Worm (Caenorhabditis elegans) whole organism, L1 larva: Measurements from ENCODE around the gene Y51B9A.9.

ENCODE experiments used
- C04F5.9 ChIP-seq: sonication (generic microtip); optimal IDR thresholded peaks from 2 replicates; lab custom pipeline; 2016; ENCODE audit warnings: missing genetic modification characterization, missing compliant biosample characterization
- Y116A8C.19 ChIP-seq: sonication (generic microtip); optimal IDR thresholded peaks from 2 replicates; lab custom pipeline; 2016; ENCODE audit warnings: missing compliant biosample characterization, missing genetic modification characterization, borderline replicate concordance
- aly-2 ChIP-seq: fragments of 150-350 bp; optimal IDR thresholded peaks from 2 replicates; lab custom pipeline; 2014; ENCODE audit warnings: missing biosample characterization, missing genetic modification characterization
- elt-2 ChIP-seq: sonication (generic microtip); optimal IDR thresholded peaks from 2 replicates; lab custom pipeline; 2016; ENCODE audit warnings: missing genetic modification characterization, mild to moderate bottlenecking, inconsistent platforms, missing compliant biosample characterization, missing genetic modification reagents
- fkh-10 ChIP-seq: sonication (generic microtip); optimal IDR thresholded peaks from 2 replicates; lab custom pipeline; 2017; ENCODE audit warnings: missing biosample characterization, missing genetic modification reagents, missing genetic modification characterization
- grh-1 ChIP-seq: fragments of 200-800 bp; sonication (Bioruptor generic); IDR thresholded peaks from 2 replicates; pipeline ENCODE4 v1.3.6; 2022; ENCODE audit warnings: missing genetic modification reagents, missing genetic modification characterization, missing compliant biosample characterization
- lin-15B ChIP-seq: fragments of 150-350 bp; sonication (generic microtip); optimal IDR thresholded peaks from 3 replicates; lab custom pipeline; 2014; ENCODE audit warnings: missing biosample characterization, missing genetic modification characterization
- nhr-71 ChIP-seq: sonication (generic microtip); optimal IDR thresholded peaks from 2 replicates; lab custom pipeline; 2016; ENCODE audit warnings: mild to moderate bottlenecking, missing genetic modification characterization, moderate library complexity, missing compliant biosample characterization
- nhr-76 ChIP-seq: sonication (generic microtip); optimal IDR thresholded peaks from 2 replicates; lab custom pipeline; 2017; ENCODE audit warnings: missing biosample characterization, missing genetic modification characterization
- nhr-90 ChIP-seq: sonication (generic microtip); optimal IDR thresholded peaks from 2 replicates; lab custom pipeline; 2016; ENCODE audit warnings: mild to moderate bottlenecking, missing genetic modification characterization, missing compliant biosample characterization; ENCODE audit not compliant: poor library complexity
- pqm-1 ChIP-seq: sonication (generic microtip); optimal IDR thresholded peaks from 3 replicates; lab custom pipeline; 2017; ENCODE audit warnings: missing biosample characterization, missing genetic modification characterization

DNA sequence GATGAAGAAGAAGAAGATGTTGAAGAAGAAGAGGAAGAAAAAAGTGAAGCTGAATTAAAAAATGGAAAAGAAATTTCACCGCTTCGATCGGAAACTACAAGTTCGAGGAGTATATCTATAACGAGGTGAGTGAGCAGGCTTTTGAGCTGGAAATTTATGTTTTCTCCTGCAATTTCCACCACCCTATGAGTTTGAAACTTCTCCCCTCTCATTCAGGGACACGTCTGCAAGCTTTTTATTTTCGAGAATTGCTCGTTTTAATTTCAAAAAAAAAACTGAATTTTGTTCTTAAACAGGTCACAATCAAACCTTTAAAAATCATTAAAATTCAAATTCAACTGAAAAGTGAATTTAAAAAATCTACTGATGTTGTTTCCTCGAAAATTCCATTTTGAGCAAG lies 35.1 kb downstream of the Y51B9A.9 start:
- TF ChIP-seq aly-2 (no peak), pqm-1 (tag; lab: Kevin White, UChicago) (no peak), Y116A8C.19 (tag; lab: Kevin White, UChicago) (no peak), elt-2 (tag; lab: Kevin White, UChicago) (no peak), fkh-10 (GFP tag; lab: Kevin White, UChicago) (no peak), C04F5.9 (no peak), nhr-76 (tag; lab: Kevin White, UChicago) (no peak), nhr-71 (tag; lab: Kevin White, UChicago) (no peak), grh-1 (GFP tag; lab: Robert Waterston, UW) (no peak), nhr-90 (no peak), lin-15B (tag; lab: Kevin White, UChicago) (no peak)
